Fruit fly (Drosophila melanogaster) whole organism, pupa: Measurements from ENCODE around the gene CG13045.
A peak's percentile ranks its signal among the peaks of the same experiment; 100 is the strongest.

Source experiments
- CG12605 ChIP-seq: fragments of 200-800 bp; sonication (Bioruptor generic); IDR thresholded peaks from 2 replicates; pipeline ENCODE4 v1.3.6; 2022; ENCODE audit warnings: missing biosample characterization, missing genetic modification characterization
- CG13204 ChIP-seq: fragments of 200-800 bp; sonication (Bioruptor generic); optimal IDR thresholded peaks from 2 replicates; lab custom pipeline; 2018; ENCODE audit warnings: missing biosample characterization, mild to moderate bottlenecking, missing genetic modification characterization, moderate library complexity
- CG14655 ChIP-seq: fragments of 200-800 bp; sonication (Bioruptor generic); optimal IDR thresholded peaks from 3 replicates; lab custom pipeline; 2017; ENCODE audit warnings: mild to moderate bottlenecking, missing biosample characterization, missing genetic modification reagents, missing genetic modification characterization
- CG15710 ChIP-seq: fragments of 200-800 bp; sonication (Bioruptor generic); optimal IDR thresholded peaks from 2 replicates; lab custom pipeline; 2018; ENCODE audit warnings: missing biosample characterization, mild to moderate bottlenecking, missing genetic modification characterization, moderate library complexity
- CG17806 ChIP-seq: fragments of 200-800 bp; sonication (Bioruptor generic); optimal IDR thresholded peaks from 2 replicates; lab custom pipeline; 2018; ENCODE audit warnings: missing biosample characterization, mild to moderate bottlenecking, missing genetic modification characterization, moderate library complexity
- CG32121 ChIP-seq: fragments of 200-800 bp; sonication (Bioruptor generic); IDR thresholded peaks from 2 replicates; pipeline ENCODE4 v1.3.6; 2022; ENCODE audit warnings: missing biosample characterization, missing genetic modification characterization
- CG34367 ChIP-seq: fragments of 200-800 bp; sonication (Bioruptor generic); optimal IDR thresholded peaks from 2 replicates; lab custom pipeline; 2018; ENCODE audit warnings: missing biosample characterization, mild to moderate bottlenecking, missing genetic modification characterization
- CG8301 ChIP-seq: fragments of 200-800 bp; sonication (Bioruptor generic); optimal IDR thresholded peaks from 2 replicates; lab custom pipeline; 2018; ENCODE audit warnings: missing biosample characterization, mild to moderate bottlenecking, missing genetic modification characterization
- CG9948 ChIP-seq: fragments of 200-800 bp; sonication (Bioruptor generic); optimal IDR thresholded peaks from 2 replicates; lab custom pipeline; 2018; ENCODE audit warnings: missing biosample characterization, mild to moderate bottlenecking, missing genetic modification characterization, moderate library complexity
- Pif1A ChIP-seq: fragments of 200-800 bp; sonication (Bioruptor generic); optimal IDR thresholded peaks from 3 replicates; lab custom pipeline; 2016; ENCODE audit warnings: missing biosample characterization, missing genetic modification characterization
- Pif1B ChIP-seq: fragments of 200-800 bp; sonication (Bioruptor generic); optimal IDR thresholded peaks from 3 replicates; lab custom pipeline; 2016; ENCODE audit warnings: missing biosample characterization, missing genetic modification characterization
- fd96Ca ChIP-seq: fragments of 200-800 bp; sonication (Bioruptor generic); IDR thresholded peaks from 3 replicates; pipeline ENCODE4 v1.3.6; 2022; ENCODE audit warnings: missing biosample characterization, missing genetic modification characterization

DNA sequence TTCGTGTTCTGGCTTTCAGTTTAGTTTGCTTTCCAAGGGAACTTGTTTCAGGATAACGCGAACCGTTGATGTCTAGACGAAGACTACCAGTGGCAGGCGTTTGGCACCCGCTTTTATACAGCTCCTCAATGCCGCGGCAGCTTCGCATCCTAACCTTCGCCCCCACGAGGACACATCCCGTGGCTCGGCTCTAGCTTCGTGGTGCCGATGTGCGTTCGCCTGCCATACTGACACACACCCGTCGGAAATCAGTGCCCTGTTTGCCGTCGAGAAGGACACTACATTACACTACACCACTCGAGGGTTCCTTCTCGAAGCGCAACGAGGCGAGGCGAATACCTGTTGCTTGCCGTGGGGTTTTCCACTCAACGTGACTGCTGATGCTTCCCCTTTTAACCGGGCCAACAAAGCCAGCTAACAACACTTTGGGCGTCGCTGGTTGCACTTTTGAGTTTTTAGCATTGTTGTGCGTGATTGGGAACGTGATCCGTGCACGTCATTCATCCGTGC is 33.6 kb downstream of the CG13045 start, which contains the start of gene CG13054:
- TF ChIP-seq CG8301 (tag; lab: Kevin White, UChicago) (no peak), CG17806 (tag; lab: Kevin White, UChicago) (no peak), Pif1A (GFP tag; lab: Kevin White, UChicago) (no peak), CG12605 (GFP tag; lab: Robert Waterston, UW) (peak; percentile 65; the same call in 1 of the 2 replicates), fd96Ca (GFP tag; lab: Robert Waterston, UW) (no peak), CG9948 (tag; lab: Kevin White, UChicago) (no peak), CG15710 (tag; lab: Kevin White, UChicago) (no peak), CG13204 (GFP tag; lab: Kevin White, UChicago) (no peak), CG14655 (no peak), Pif1B (GFP tag; lab: Kevin White, UChicago) (no peak), CG32121 (GFP tag; lab: Robert Waterston, UW) (no peak), CG34367 (tag; lab: Kevin White, UChicago) (no peak)
